Worm (Caenorhabditis elegans) whole organism, L4 larva: Measurements from ENCODE around the gene dmsr-15.

Source experiments
- egl-43 ChIP-seq: fragments of 200-800 bp; sonication (Bioruptor generic); IDR thresholded peaks from 2 replicates; pipeline ENCODE4 v1.3.6; 2022; ENCODE audit warnings: missing genetic modification reagents, missing genetic modification characterization, missing compliant biosample characterization
- hif-1 ChIP-seq, 2 experiments: sonication (generic microtip); optimal IDR thresholded peaks; 2 replicates each; lab custom pipeline; 2016 to 2017; ENCODE audit warnings: missing compliant biosample characterization in 2 of 2, missing genetic modification characterization in 2 of 2, missing genetic modification reagents in 2 of 2, missing genotype in 2 of 2, mild to moderate bottlenecking in 1 of 2
- nhr-77 ChIP-seq: fragments of 150-350 bp; optimal IDR thresholded peaks from 2 replicates; lab custom pipeline; 2014; ENCODE audit warnings: missing biosample characterization, missing genetic modification characterization
- rbr-2 ChIP-seq: sonication (generic microtip); optimal IDR thresholded peaks from 2 replicates; lab custom pipeline; 2016; ENCODE audit warnings: missing genotype, missing genetic modification characterization, missing compliant biosample characterization
- skn-1 ChIP-seq: fragments of 150-350 bp; optimal IDR thresholded peaks from 2 replicates; lab custom pipeline; 2014; ENCODE audit warnings: missing biosample characterization, missing genetic modification characterization
- spr-3 ChIP-seq: fragments of 200-800 bp; sonication (Bioruptor generic); optimal IDR thresholded peaks from 2 replicates; lab custom pipeline; 2018; ENCODE audit warnings: mild to moderate bottlenecking, missing genetic modification characterization, missing compliant biosample characterization

DNA sequence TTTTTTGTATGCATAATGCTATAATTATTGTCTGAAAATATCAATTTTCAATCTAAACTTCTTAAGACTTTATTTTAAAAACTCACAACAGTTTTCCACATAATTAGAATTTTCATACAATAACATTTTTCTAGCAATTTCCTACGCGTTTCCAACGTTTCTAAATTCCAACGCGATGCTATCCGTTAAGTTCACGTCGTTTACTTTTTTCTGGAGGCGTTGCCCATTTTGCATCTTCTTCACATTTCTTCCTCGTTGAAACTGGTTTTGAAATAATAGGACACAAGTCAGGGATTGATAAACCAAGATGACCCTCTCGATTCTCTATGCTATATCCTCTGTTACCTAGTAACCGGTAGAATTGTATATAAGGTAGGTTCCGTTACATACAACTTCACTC is 6.6 kb upstream of the dmsr-15 start, which contains the start of the genes T15B7.14 and col-143:
- no peak for TF ChIP-seq rbr-2 (tag; lab: Kevin White, UChicago)
- no peak for TF ChIP-seq egl-43 (GFP tag; lab: Robert Waterston, UW)
- no peak for TF ChIP-seq hif-1 (tag; optimal IDR thresholded peaks at IDR 0.05; lab: Kevin White, UChicago)
- TF ChIP-seq spr-3, result no peak
- no peak for TF ChIP-seq skn-1 (tag; lab: Kevin White, UChicago)
- no peak for TF ChIP-seq nhr-77 (tag; lab: Kevin White, UChicago)
